Fruit fly (Drosophila melanogaster) ovary, adult (tissue): ENCODE results near the gene CG32281.

Experiments
- CG17801 ChIP-seq: fragments of 200-800 bp; optimal IDR thresholded peaks from 2 replicates; lab custom pipeline; 2019; ENCODE audit warnings: missing biosample characterization, mild to moderate bottlenecking, missing genetic modification characterization, moderate library complexity; ENCODE audit not compliant: partially characterized antibody

The CG32281 gene

DNA sequence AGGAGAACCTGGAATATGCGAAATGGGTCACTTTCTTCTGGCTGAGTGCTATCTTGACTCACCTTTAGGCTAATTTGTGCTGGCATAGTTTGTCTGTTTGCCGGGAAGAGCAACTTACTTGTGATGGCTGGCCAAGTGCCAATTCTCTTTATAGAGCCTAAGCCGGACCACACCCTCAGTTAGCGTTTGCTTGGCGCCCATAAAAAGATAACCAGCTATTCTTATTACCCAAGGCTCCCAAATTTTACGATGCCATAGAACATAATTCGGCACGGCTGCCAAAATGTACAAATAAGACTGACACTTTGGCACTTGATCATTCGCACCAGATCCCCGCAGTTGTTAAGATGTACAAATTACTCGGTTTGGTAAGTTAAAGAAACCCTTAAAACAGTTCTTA is 20.5 kb downstream of the CG32281 start, which contains the start of the genes CG42525 and CG14958:
Gene CG42525 (minus strand): TSS at position 101 of the 400 bp plus-strand sequence.
Gene CG14958 (plus strand): TSS at position 332 of the 400 bp plus-strand sequence.
- TF ChIP-seq CG17801: no peak

DNA sequence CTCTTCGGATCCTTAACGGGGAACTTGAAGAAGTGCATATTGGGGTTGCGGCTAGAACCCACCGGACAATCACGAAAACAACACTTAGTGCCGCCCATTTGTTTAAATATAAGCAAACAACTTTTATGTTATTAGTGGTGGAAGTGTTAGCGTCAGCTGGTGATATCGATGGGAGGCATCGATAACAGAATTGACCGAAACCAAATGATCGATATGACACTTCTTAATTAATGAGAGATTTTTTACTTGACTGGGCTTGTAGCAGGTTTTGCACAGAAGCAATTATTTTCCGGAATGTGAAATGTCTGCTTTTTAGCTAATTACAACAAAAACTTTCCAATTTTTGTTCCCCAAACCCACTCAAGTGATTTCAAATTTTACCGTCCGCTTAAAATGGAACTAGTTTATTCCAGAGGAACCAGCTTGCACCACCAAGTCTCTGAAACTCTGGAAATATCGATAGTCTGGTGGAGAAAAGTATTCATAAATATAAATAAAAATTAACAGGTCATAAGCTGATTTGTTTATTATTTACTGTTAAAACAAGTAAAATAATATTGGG is 23.2 kb downstream of the CG32281 start, which contains the start of gene CG14965:
Gene CG14965 (minus strand): TSS at position 159 of the 562 bp plus-strand sequence.
- TF ChIP-seq CG17801: no peak

DNA sequence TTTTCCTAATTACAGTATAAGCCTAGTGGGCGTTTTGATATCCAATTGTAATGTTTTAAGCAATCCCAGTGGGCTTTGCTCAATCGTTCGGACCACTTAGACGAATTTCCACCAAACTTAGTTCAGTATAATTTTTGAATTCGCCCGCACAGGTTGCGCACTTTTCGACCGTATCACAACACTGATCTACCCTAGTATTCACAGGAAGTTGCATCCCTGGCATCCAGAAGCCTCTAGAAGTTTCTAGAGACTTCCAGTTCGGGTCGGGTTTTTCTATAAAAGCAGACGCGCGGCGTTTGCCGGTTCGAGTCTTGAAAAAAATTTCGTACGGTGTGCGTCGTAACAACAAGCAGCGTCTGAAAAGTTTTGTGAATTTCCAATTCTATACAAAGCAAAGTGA is 23.7 kb downstream of the CG32281 start, which contains the start of gene Hsp83:
Gene Hsp83 (plus strand): TSS at position 58 of the 400 bp plus-strand sequence.
- peak; percentile 98 for TF ChIP-seq CG17801

DNA sequence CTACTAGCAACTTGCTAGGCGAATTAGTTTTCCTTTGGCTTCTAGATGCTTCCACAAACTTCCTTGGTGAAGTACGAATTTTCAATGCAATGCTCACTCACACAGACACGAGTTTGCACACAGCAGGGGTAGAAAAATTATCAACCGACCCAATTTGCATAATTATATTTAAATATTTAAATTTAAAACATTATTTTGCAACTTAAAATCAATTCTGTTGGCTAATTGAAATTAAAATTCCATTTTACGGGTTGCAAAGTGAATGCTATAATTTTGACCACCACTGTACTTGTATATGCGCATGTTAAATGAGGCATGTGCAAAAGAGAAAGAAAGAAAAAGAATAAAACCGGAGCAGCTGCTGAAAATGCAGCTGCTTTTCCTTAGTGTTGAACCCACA is 24.9 kb downstream of the CG32281 start:
- peak; percentile 86 for TF ChIP-seq CG17801

DNA sequence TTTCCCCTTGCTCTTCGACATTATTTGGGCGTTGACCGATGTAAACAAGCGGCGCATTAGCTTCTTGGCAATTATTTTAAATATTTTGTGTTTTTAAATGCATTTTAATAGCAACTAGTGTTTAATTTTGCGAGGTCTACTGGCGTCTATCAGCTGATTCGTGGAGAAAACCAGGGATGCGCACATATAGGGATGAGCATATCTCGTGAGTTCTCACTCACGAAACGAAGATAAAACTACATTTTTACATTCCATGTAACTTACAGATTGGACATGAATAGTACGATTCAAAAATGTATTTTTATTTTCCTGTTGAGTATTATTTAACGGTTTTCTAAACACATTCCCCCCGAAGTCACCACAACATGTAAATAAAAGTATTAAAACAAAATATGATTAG is 28.3 kb downstream of the CG32281 start, which contains the start of gene CG14966:
Gene CG14966 (minus strand): TSS at position 168 of the 400 bp plus-strand sequence.
- peak; percentile 58 for TF ChIP-seq CG17801

DNA sequence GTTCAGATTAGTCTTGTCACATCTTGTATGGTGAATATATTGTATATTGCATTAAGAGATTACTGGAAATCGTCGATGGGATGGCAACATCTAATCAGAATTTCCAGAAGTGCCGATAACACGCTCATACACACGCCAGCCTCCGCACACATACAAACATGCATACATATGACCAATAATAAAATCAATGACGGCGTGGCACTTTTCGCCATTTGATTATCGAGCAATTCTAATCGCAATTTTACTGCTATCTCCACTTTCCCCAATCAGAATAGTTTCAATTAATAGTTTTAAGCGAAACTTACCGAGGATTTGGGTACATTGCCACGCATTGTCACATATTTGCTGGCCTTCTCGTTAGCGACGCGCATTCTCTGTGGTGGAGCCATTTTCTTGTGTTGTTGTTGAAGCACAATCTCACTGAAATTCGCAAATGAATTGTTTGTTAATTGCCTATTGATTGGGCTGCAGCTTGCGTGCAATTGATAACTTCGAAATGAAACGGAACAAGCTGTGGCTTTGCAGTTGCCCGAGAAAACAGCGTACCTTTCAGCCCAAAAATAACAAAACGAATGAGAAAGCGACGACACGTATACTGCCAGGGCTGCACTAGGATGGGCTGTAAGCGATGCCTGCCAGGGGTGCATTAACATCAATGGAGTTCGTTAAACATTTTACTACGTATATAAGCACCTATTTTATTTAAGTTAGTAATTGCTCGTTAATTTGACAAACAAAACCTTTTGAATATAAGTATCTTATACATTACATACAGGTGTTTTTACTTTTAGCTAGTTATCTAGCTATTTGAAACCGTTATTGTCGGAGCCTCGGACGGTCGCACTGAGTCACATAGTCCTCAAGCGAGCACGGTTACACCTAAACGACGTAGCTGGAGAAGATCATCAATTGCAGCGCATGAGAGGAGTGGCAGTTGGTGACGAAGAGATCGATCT is 29.6 kb downstream of the CG32281 start, which contains the start of the genes CG32276 and gry:
Gene CG32276 (minus strand): TSS at position 601 of the 956 bp plus-strand sequence.
Gene gry (plus strand): TSS at position 644 of the 956 bp plus-strand sequence.
- peak; percentile 89 for TF ChIP-seq CG17801

DNA sequence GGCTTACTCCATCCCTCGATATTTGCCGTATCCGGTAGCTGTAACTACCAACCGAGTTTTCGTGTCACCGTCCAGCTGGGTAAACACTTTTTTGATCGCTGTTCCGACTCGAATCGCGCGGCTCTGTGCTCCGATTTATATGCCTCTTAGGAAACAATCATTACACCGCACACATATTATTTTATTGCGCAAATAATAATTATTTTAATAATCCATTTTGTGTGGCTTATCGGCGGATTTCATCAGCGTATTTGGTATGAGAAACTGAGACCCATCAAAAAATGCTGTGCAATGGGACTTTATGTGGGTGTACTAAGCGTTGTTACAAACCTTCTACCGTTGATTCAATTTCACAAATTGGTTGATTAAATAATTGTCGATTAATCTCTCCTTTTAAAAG is 33.9 kb downstream of the CG32281 start, which contains the start of gene CG32271:
Gene CG32271 (minus strand): TSS at position 101 of the 400 bp plus-strand sequence.
- TF ChIP-seq CG17801: no peak

DNA sequence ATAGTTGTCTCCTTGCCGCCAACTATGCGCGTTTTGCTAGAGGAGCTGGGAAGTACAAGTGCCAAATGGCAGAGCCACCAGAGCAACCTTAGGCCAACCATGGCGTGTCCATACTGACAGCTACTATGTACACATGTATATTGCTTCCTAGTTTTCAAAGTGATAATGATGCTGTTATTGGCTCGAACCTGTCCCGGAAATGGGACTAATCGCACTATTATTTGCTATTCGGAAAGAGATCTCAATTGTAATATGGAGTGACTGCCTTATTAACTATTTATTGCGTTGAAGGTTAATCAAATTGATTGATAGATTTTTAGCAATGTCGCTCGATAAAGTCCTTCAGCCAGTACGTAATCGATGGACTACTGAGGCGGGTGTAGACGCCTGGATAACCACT is 35.2 kb downstream of the CG32281 start, which contains the start of gene CG33159:
Gene CG33159 (minus strand): TSS at position 101 of the 400 bp plus-strand sequence.
- TF ChIP-seq CG17801: no peak

DNA sequence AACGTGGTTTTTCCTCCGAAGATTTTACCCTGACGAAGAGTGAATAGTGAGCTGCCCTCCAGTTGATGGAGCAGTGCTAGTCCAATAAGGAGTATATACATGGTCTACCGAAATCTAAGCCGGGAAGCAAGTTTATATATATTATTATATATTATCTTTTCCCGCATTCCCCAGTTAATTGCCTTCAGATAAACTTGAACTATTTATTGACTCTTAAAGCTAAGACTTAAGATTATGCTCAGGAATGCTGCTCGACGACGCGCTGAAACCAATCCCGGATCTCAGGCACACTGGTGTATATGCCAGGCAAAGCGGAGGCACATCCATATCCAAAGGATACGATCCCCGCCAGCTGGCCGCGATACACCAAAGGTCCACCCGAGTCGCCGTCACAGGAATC is 36.2 kb downstream of the CG32281 start, which contains the start of gene CG32277:
Gene CG32277 (minus strand): TSS at position 101 of the 400 bp plus-strand sequence.
- no peak for TF ChIP-seq CG17801

DNA sequence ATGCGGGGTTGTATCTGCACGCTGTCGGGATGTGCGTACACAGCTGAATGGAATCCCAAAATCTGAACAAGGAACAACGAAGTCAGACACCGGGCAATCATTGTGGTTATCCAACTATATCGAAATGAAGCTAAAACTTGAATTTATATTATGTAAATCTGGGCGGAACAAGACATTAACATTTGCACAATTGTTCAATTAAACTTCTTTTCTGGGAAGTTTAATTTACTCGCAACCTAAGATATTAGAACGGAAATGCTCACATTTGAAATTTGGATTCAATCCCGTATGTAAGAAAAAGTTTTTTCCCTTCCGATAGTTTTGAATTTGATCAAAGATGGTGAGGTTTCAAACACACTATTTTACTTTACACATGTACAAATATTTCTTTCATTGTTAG is 37.1 kb downstream of the CG32281 start, which contains the start of gene CG33160:
Gene CG33160 (minus strand): TSS at position 101 of the 400 bp plus-strand sequence.
- TF ChIP-seq CG17801: no peak

DNA sequence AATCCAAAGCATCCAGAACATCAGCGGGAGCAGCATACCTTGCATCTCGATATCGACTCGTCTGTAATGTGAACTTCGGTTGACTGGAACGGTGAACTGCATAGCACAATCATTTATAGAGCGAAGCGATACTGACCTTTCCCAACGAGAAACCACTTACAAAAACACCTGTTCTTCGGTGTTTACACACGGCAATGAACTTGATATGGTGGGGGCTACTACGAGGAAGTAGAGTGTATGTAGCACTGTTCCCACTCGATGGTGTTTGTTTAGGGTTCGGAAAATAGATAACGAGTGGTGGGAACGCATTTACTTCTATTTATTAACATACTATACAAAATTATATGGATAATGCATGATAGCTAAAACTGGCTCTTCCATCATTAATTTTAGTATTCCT is 39.7 kb downstream of the CG32281 start, which contains the start of the genes CG32269 and CG32270:
Gene CG32269 (minus strand): TSS at position 91 of the 400 bp plus-strand sequence.
Gene CG32270 (minus strand): TSS at position 91 of the 400 bp plus-strand sequence.
- no peak for TF ChIP-seq CG17801

DNA sequence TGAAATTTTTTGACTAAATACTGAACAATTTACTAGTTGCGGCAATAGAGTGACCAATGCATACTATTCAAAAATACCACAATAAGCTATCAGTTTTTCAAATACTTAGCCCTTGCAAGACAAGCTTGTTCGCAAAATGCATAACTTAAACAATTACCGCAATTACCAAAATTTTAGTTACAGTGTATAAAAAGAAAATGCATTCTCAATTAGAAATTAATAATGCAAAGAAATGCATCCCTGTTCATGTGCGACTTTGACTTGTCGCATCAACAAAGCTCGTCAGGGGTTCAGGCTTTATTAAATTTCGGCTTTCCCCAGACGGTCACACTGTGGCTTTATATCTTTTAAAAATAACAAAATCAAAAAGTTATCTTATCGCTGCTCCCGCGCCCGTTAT is 49.7 kb downstream of the CG32281 start, which contains the start of the genes hob and nSMase:
Gene hob (minus strand): TSS at position 62 of the 400 bp plus-strand sequence.
Gene nSMase (plus strand): TSS at position 298 of the 400 bp plus-strand sequence.
- TF ChIP-seq CG17801: no peak
